Worm (Caenorhabditis elegans): ENCODE measurements around the gene nspd-9.

DNA sequence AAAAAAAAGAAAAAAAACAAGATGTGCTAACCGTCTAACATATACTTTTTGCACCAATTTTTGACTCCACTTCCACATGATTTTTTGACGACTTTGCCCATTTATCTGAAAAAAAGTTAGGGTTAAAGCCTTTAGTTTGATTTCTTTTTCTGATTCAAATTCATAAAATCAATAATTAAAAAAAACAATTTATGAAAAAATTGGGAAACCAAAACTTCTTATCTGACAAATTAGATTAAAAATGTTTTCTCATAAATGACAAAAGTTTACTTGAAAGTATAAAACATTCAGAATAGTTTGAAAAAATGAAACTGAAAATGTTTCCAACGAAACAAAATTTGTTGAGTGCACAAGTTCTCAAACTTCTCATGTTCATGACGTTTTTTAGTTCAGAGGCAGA is 10.3 kb downstream of the nspd-9 start, which contains the start of gene F26A1.7:
- TF ChIP-seq dao-5 (tag; optimal IDR thresholded peaks at IDR 0.05) (no peak), him-1 (tag; optimal IDR thresholded peaks at IDR 0.05) (no peak)

All from whole organism, L4/young adult.